Worm (Caenorhabditis elegans) whole organism, young adult: Measurements from ENCODE around the gene cpr-6.
A peak's percentile ranks its signal among the peaks of the same experiment; 100 is the strongest.

ENCODE experiments used
- B0019.2 ChIP-seq: fragments of 200-800 bp; sonication (Bioruptor generic); conservative IDR thresholded peaks from 2 replicates; pipeline ENCODE4 v1.3.6; 2022; ENCODE audit warnings: missing genetic modification reagents, missing genetic modification characterization, missing compliant biosample characterization
- B0261.1 ChIP-seq: sonication (generic microtip); optimal IDR thresholded peaks from 2 replicates; lab custom pipeline; 2016; ENCODE audit warnings: mild to moderate bottlenecking, missing genetic modification characterization, moderate library complexity, missing compliant biosample characterization
- D2030.7 ChIP-seq: fragments of 200-800 bp; sonication (Bioruptor generic); IDR thresholded peaks from 2 replicates; pipeline ENCODE4 v1.3.6; 2022; ENCODE audit warnings: missing genetic modification reagents, missing genetic modification characterization, missing compliant biosample characterization
- F33H1.4 ChIP-seq: fragments of 200-800 bp; sonication (Bioruptor generic); IDR thresholded peaks from 2 replicates; pipeline ENCODE4 v1.3.6; 2022; ENCODE audit warnings: missing genetic modification reagents, missing genetic modification characterization, missing compliant biosample characterization
- F39B2.1 ChIP-seq: fragments of 200-800 bp; sonication (Bioruptor generic); IDR thresholded peaks from 2 replicates; pipeline ENCODE4 v1.3.6; 2022; ENCODE audit warnings: missing genetic modification reagents, missing genetic modification characterization, missing compliant biosample characterization
- F52B5.7 ChIP-seq: sonication (generic microtip); optimal IDR thresholded peaks from 2 replicates; lab custom pipeline; 2016; ENCODE audit warnings: mild to moderate bottlenecking, missing genetic modification characterization, missing compliant biosample characterization
- F57A8.1 ChIP-seq: fragments of 200-800 bp; sonication (Bioruptor generic); optimal IDR thresholded peaks from 2 replicates; lab custom pipeline; 2018; ENCODE audit warnings: mild to moderate bottlenecking, missing genetic modification characterization, moderate library complexity, missing compliant biosample characterization
- Y56A3A.18 ChIP-seq: fragments of 200-800 bp; sonication (Bioruptor generic); IDR thresholded peaks from 2 replicates; pipeline ENCODE4 v1.3.6; 2022; ENCODE audit warnings: missing genetic modification reagents, missing genetic modification characterization, missing compliant biosample characterization
- Y95B8A.8 ChIP-seq: fragments of 200-800 bp; sonication (Bioruptor generic); IDR thresholded peaks from 2 replicates; pipeline ENCODE4 v1.3.6; 2022; ENCODE audit warnings: missing genetic modification reagents, missing genetic modification characterization, missing compliant biosample characterization
- aptf-3 ChIP-seq: fragments of 200-800 bp; sonication (Bioruptor generic); IDR thresholded peaks from 2 replicates; pipeline ENCODE4 v1.3.6; 2022; ENCODE audit warnings: missing genetic modification characterization, missing compliant biosample characterization
- athp-1 ChIP-seq: sonication (generic microtip); optimal IDR thresholded peaks from 2 replicates; lab custom pipeline; 2017; ENCODE audit warnings: mild to moderate bottlenecking, missing genetic modification characterization, missing compliant biosample characterization
- attf-5 ChIP-seq: fragments of 200-800 bp; sonication (Bioruptor generic); optimal IDR thresholded peaks from 2 replicates; lab custom pipeline; 2018; ENCODE audit warnings: mild to moderate bottlenecking, missing genetic modification characterization, missing compliant biosample characterization
- cebp-1 ChIP-seq, 2 experiments: fragments of 200-800 bp in 1 of 2; sonication (Bioruptor generic) in 1 of 2; sonication (generic microtip) in 1 of 2; IDR thresholded peaks in 1 of 2; optimal IDR thresholded peaks in 1 of 2; 2 replicates each; pipeline versions ENCODE4 v1.3.6 to Lab custom; 2017 to 2022; ENCODE audit warnings: missing compliant biosample characterization in 2 of 2, missing genetic modification characterization in 2 of 2, mild to moderate bottlenecking in 1 of 2, missing genetic modification reagents in 1 of 2, moderate library complexity in 1 of 2
- ceh-27 ChIP-seq: fragments of 200-800 bp; sonication (Bioruptor generic); optimal IDR thresholded peaks from 2 replicates; lab custom pipeline; 2018; ENCODE audit warnings: mild to moderate bottlenecking, missing genetic modification characterization, moderate library complexity, missing compliant biosample characterization
- hlh-12 ChIP-seq: sonication (generic microtip); optimal IDR thresholded peaks from 2 replicates; lab custom pipeline; 2016; ENCODE audit warnings: missing genetic modification characterization, missing compliant biosample characterization
- hmg-1.2 ChIP-seq: fragments of 200-800 bp; sonication (Bioruptor generic); IDR thresholded peaks from 2 replicates; pipeline ENCODE4 v1.3.6; 2022; ENCODE audit warnings: missing genetic modification reagents, missing genetic modification characterization, missing compliant biosample characterization
- hsf-1 ChIP-seq: fragments of 200-800 bp; sonication (Bioruptor generic); IDR thresholded peaks from 2 replicates; pipeline ENCODE4 v1.3.6; 2022; ENCODE audit warnings: missing genetic modification reagents, missing genetic modification characterization, missing compliant biosample characterization
- lag-1 ChIP-seq: fragments of 200-800 bp; sonication (Bioruptor generic); IDR thresholded peaks from 2 replicates; pipeline ENCODE4 v1.3.6; 2022; ENCODE audit warnings: missing genetic modification reagents, missing genetic modification characterization, missing compliant biosample characterization
- lin-26 ChIP-seq: fragments of 200-800 bp; sonication (Bioruptor generic); IDR thresholded peaks from 2 replicates; pipeline ENCODE4 v1.3.6; 2022; ENCODE audit warnings: missing genetic modification reagents, missing genetic modification characterization, missing compliant biosample characterization
- lsl-1 ChIP-seq: fragments of 200-800 bp; sonication (Bioruptor generic); optimal IDR thresholded peaks from 2 replicates; lab custom pipeline; 2018; ENCODE audit warnings: mild to moderate bottlenecking, missing genetic modification characterization, moderate library complexity, missing compliant biosample characterization
- madf-6 ChIP-seq: fragments of 200-800 bp; sonication (Bioruptor generic); IDR thresholded peaks from 2 replicates; pipeline ENCODE4 v1.3.6; 2022; ENCODE audit warnings: missing genetic modification reagents, missing genetic modification characterization, missing compliant biosample characterization
- madf-8 ChIP-seq: fragments of 200-800 bp; sonication (Bioruptor generic); conservative IDR thresholded peaks from 2 replicates; pipeline ENCODE4 v1.3.6; 2022; ENCODE audit warnings: missing genetic modification reagents, missing genetic modification characterization, missing compliant biosample characterization
- mcd-1 ChIP-seq: fragments of 200-800 bp; sonication (Bioruptor generic); IDR thresholded peaks from 2 replicates; pipeline ENCODE4 v1.3.6; 2022; ENCODE audit warnings: missing genetic modification reagents, missing genetic modification characterization, missing compliant biosample characterization
- mel-28 ChIP-seq: sonication (generic microtip); optimal IDR thresholded peaks from 2 replicates; lab custom pipeline; 2016; ENCODE audit warnings: borderline replicate concordance, mild to moderate bottlenecking, missing genetic modification characterization, missing compliant biosample characterization
- nfya-2 ChIP-seq: fragments of 200-800 bp; sonication (Bioruptor generic); IDR thresholded peaks from 2 replicates; pipeline ENCODE4 v1.3.6; 2022; ENCODE audit warnings: missing genetic modification reagents, missing genetic modification characterization, missing compliant biosample characterization
- nhr-120 ChIP-seq: fragments of 200-800 bp; sonication (Bioruptor generic); IDR thresholded peaks from 2 replicates; pipeline ENCODE4 v1.3.6; 2022; ENCODE audit warnings: missing genetic modification characterization, missing compliant biosample characterization
- nhr-179 ChIP-seq: sonication (generic microtip); optimal IDR thresholded peaks from 2 replicates; lab custom pipeline; 2016; ENCODE audit warnings: mild to moderate bottlenecking, missing genetic modification characterization, missing compliant biosample characterization
- pbrm-1 ChIP-seq: fragments of 200-800 bp; sonication (Bioruptor generic); IDR thresholded peaks from 2 replicates; pipeline ENCODE4 v1.3.6; 2022; ENCODE audit warnings: missing genetic modification reagents, missing genetic modification characterization, missing compliant biosample characterization
- tbp1 ChIP-seq: fragments of 200-800 bp; sonication (Bioruptor generic); optimal IDR thresholded peaks from 2 replicates; lab custom pipeline; 2018; ENCODE audit warnings: mild to moderate bottlenecking, missing genetic modification characterization, missing compliant biosample characterization
- tbx-9 ChIP-seq: sonication (generic microtip); optimal IDR thresholded peaks from 2 replicates; lab custom pipeline; 2016; ENCODE audit warnings: borderline replicate concordance, missing genetic modification characterization, inconsistent platforms, missing compliant biosample characterization
- tlf-1 ChIP-seq: fragments of 200-800 bp; sonication (Bioruptor generic); optimal IDR thresholded peaks from 2 replicates; lab custom pipeline; 2018; ENCODE audit warnings: mild to moderate bottlenecking, missing genetic modification characterization, missing compliant biosample characterization
- unc-130 ChIP-seq: sonication (generic microtip); optimal IDR thresholded peaks from 2 replicates; lab custom pipeline; 2016; ENCODE audit warnings: missing genetic modification reagents, missing genetic modification characterization, missing compliant biosample characterization
- ztf-18 ChIP-seq: sonication (generic microtip); optimal IDR thresholded peaks from 2 replicates; lab custom pipeline; 2016; ENCODE audit warnings: missing genotype, mild to moderate bottlenecking, missing genetic modification characterization, missing compliant biosample characterization
- ztf-25 ChIP-seq: fragments of 200-800 bp; sonication (Bioruptor generic); IDR thresholded peaks from 2 replicates; pipeline ENCODE4 v1.3.6; 2022; ENCODE audit warnings: missing genetic modification reagents, missing genetic modification characterization, missing compliant biosample characterization
- ztf-28 ChIP-seq: fragments of 200-800 bp; sonication (Bioruptor generic); IDR thresholded peaks from 2 replicates; pipeline ENCODE4 v1.3.6; 2022; ENCODE audit warnings: missing genetic modification reagents, missing genetic modification characterization, missing compliant biosample characterization

cpr-6 gene

ce11 chrX:6598732-6599131 is 8.3 kb upstream of the cpr-6 start, which contains the start of gene hic-1:
TSS of gene hic-1 (minus strand) at chrX:6598832.
- no peak for TF ChIP-seq attf-5 (GFP tag; lab: Kevin White, UChicago)
- TF ChIP-seq mcd-1 = no peak
- no peak for TF ChIP-seq athp-1 (tag; lab: Kevin White, UChicago)
- TF ChIP-seq ztf-28 (GFP tag; lab: Robert Waterston, UW) = no peak
- no peak for TF ChIP-seq tlf-1 (GFP tag; lab: Kevin White, UChicago)
- no peak for TF ChIP-seq ztf-18 (tag; lab: Kevin White, UChicago)

ce11 chrX:6601155-6601554 is 5.9 kb upstream of the cpr-6 start:
- TF ChIP-seq tbp1 (GFP tag; lab: Kevin White, UChicago) = peak; percentile 29
- peak; percentile 73 for TF ChIP-seq lin-26
- TF ChIP-seq pbrm-1 (GFP tag; lab: Robert Waterston, UW) = 0 out of 2 replicates have a peak, but pooled peaks have one; percentile 35
- TF ChIP-seq hmg-1.2 = peak; percentile 35; the same call in 1 of the 2 replicates
- 0 out of 2 replicates have a peak, but pooled peaks have one; percentile 42 for TF ChIP-seq ztf-25
- peak; percentile 34 for TF ChIP-seq B0261.1 (tag; lab: Kevin White, UChicago)
- TF ChIP-seq D2030.7 = peak; percentile 55; the same call in 1 of the 2 replicates

ce11 chrX:6601967-6602366 is 5.0 kb upstream of the cpr-6 start:
- no peak for TF ChIP-seq Y95B8A.8
- TF ChIP-seq madf-8 (GFP tag; lab: Robert Waterston, UW) = no peak
- no peak for TF ChIP-seq lsl-1 (GFP tag; lab: Kevin White, UChicago)

- no peak for TF ChIP-seq aptf-3 (GFP tag; lab: Robert Waterston, UW)
- no peak for TF ChIP-seq B0019.2
- TF ChIP-seq cebp-1 (GFP tag; IDR thresholded peaks at IDR 0.05; lab: Robert Waterston, UW) = no peak
- no peak for TF ChIP-seq cebp-1 (tag; optimal IDR thresholded peaks at IDR 0.05; lab: Kevin White, UChicago)
- TF ChIP-seq F57A8.1 (GFP tag; lab: Kevin White, UChicago) = no peak
- TF ChIP-seq pbrm-1 (GFP tag; lab: Robert Waterston, UW) = no peak
- TF ChIP-seq F52B5.7 (tag; lab: Kevin White, UChicago) = no peak
- no peak for TF ChIP-seq unc-130 (GFP tag; lab: Kevin White, UChicago)
- no peak for TF ChIP-seq lag-1 (GFP tag; lab: Robert Waterston, UW)
- no peak for TF ChIP-seq nhr-120 (GFP tag; lab: Robert Waterston, UW)
- no peak for TF ChIP-seq ceh-27 (GFP tag; lab: Kevin White, UChicago)
- no peak for TF ChIP-seq mel-28
- TF ChIP-seq hlh-12 (tag; lab: Kevin White, UChicago) = no peak
- no peak for TF ChIP-seq F33H1.4
- no peak for TF ChIP-seq tbx-9 (tag; lab: Kevin White, UChicago)
- TF ChIP-seq nhr-179 (tag; lab: Kevin White, UChicago) = no peak
- no peak for TF ChIP-seq Y56A3A.18
- no peak for TF ChIP-seq F39B2.1 (GFP tag; lab: Robert Waterston, UW)
- TF ChIP-seq nfya-2 (GFP tag; lab: Robert Waterston, UW) = no peak
- no peak for TF ChIP-seq madf-6 (GFP tag; lab: Robert Waterston, UW)
- TF ChIP-seq hsf-1 (GFP tag; lab: Robert Waterston, UW) = no peak
These were observed 3.9 kb upstream of the cpr-6 start, which contains the start of gene F23G4.1 for ce11 chrX:6603098-6603497. TSS of gene F23G4.1 (minus strand) at chrX:6603198.
